Fruit fly (Drosophila melanogaster) whole organism: ENCODE results near the gene Sirt1.

Experiments used
- CG8478 ChIP-seq: fragments of >200 bp; optimal IDR thresholded peaks from 2 replicates; lab custom pipeline; 2018; ENCODE audit warnings: inconsistent platforms
- Dll ChIP-seq: fragments of >200 bp; optimal IDR thresholded peaks from 2 replicates; lab custom pipeline; 2017
- EcR ChIP-seq, 2 experiments: fragments of >200 bp; optimal IDR thresholded peaks; 2 replicates each; lab custom pipeline; 2017; ENCODE audit warnings: missing biosample characterization in 2 of 2, missing genetic modification characterization in 2 of 2, missing genetic modification reagents in 2 of 2
- psq ChIP-seq: fragments of >200 bp; optimal IDR thresholded peaks from 2 replicates; lab custom pipeline; 2017

- TF ChIP-seq CG8478 (lab: Kevin White, UChicago) (no peak), Dll (lab: Kevin White, UChicago) (no peak), psq (no peak), EcR (GFP tag; optimal IDR thresholded peaks at IDR 0.05; lab: Kevin White, UChicago) (no peak)
These were observed 35.1 kb upstream of the Sirt1 start, which contains the start of gene CG5122 for dm6 chr2L:13130291-13130690.
